Worm (Caenorhabditis elegans) whole organism, mixed stage, embryonic: ENCODE measurements around the gene ani-1.

Experiments used
- M03D4.4 ChIP-seq: sonication (generic microtip); optimal IDR thresholded peaks from 2 replicates; lab custom pipeline; 2017; ENCODE audit warnings: mild to moderate bottlenecking, missing genetic modification characterization, missing compliant biosample characterization
- ceh-39 ChIP-seq: fragments of 150-350 bp; optimal IDR thresholded peaks from 2 replicates; lab custom pipeline; 2014; ENCODE audit warnings: missing biosample characterization, missing genetic modification characterization
- ceh-83 ChIP-seq: fragments of 200-800 bp; sonication (Bioruptor generic); optimal IDR thresholded peaks from 2 replicates; lab custom pipeline; 2018; ENCODE audit warnings: mild to moderate bottlenecking, missing genetic modification characterization, missing compliant biosample characterization
- ces-1 ChIP-seq: fragments of 150-350 bp; optimal IDR thresholded peaks from 2 replicates; lab custom pipeline; 2014; ENCODE audit warnings: missing biosample characterization, missing genetic modification reagents, missing genetic modification characterization
- cnd-1 ChIP-seq: fragments of 200-800 bp; sonication (Bioruptor generic); optimal IDR thresholded peaks from 2 replicates; lab custom pipeline; 2018; ENCODE audit warnings: mild to moderate bottlenecking, missing genetic modification characterization, missing compliant biosample characterization
- drap-1 ChIP-seq: fragments of 200-800 bp; sonication (Bioruptor generic); optimal IDR thresholded peaks from 3 replicates; lab custom pipeline; 2018; ENCODE audit warnings: mild to moderate bottlenecking, missing genetic modification characterization, missing compliant biosample characterization
- elt-1 ChIP-seq: sonication (generic microtip); optimal IDR thresholded peaks from 2 replicates; lab custom pipeline; 2017; ENCODE audit warnings: missing genetic modification characterization, mild to moderate bottlenecking, missing compliant biosample characterization, antibody characterized with exemption, moderate library complexity, borderline replicate concordance; ENCODE audit not compliant: insufficient read depth
- flh-1 ChIP-seq: fragments of 200-800 bp; sonication (Bioruptor generic); optimal IDR thresholded peaks from 2 replicates; lab custom pipeline; 2018; ENCODE audit warnings: mild to moderate bottlenecking, missing genetic modification characterization, moderate library complexity, missing compliant biosample characterization
- ham-2 ChIP-seq: fragments of 200-800 bp; sonication (Bioruptor generic); optimal IDR thresholded peaks from 2 replicates; lab custom pipeline; 2018; ENCODE audit warnings: mild to moderate bottlenecking, missing genetic modification characterization, missing compliant biosample characterization
- lin-13 ChIP-seq: fragments of 150-350 bp; optimal IDR thresholded peaks from 2 replicates; lab custom pipeline; 2014; ENCODE audit warnings: missing biosample characterization, missing genetic modification characterization
- lin-32 ChIP-seq: fragments of 200-800 bp; sonication (Bioruptor generic); optimal IDR thresholded peaks from 2 replicates; lab custom pipeline; 2018; ENCODE audit warnings: mild to moderate bottlenecking, missing genetic modification characterization, missing compliant biosample characterization
- lsy-2 ChIP-seq: fragments of 150-350 bp; optimal IDR thresholded peaks from 2 replicates; lab custom pipeline; 2014; ENCODE audit warnings: missing biosample characterization, missing genetic modification characterization
- mab-5 ChIP-seq: fragments of 150-350 bp; optimal IDR thresholded peaks from 2 replicates; lab custom pipeline; 2014; ENCODE audit warnings: missing biosample characterization, missing genetic modification characterization
- mep-1 ChIP-seq: fragments of 150-350 bp; optimal IDR thresholded peaks from 2 replicates; lab custom pipeline; 2017; ENCODE audit warnings: missing biosample characterization, missing genetic modification reagents, missing genetic modification characterization, inconsistent platforms
- mls-2 ChIP-seq: sonication (generic microtip); optimal IDR thresholded peaks from 2 replicates; lab custom pipeline; 2016; ENCODE audit warnings: mild to moderate bottlenecking, missing genetic modification characterization, moderate library complexity, missing compliant biosample characterization
- nhr-12 ChIP-seq: fragments of 150-350 bp; optimal IDR thresholded peaks from 2 replicates; lab custom pipeline; 2014; ENCODE audit warnings: missing biosample characterization, missing genetic modification characterization
- nhr-237 ChIP-seq: fragments of 150-350 bp; optimal IDR thresholded peaks from 2 replicates; lab custom pipeline; 2014; ENCODE audit warnings: missing biosample characterization, missing genetic modification characterization
- nhr-28 ChIP-seq: fragments of 150-350 bp; optimal IDR thresholded peaks from 2 replicates; lab custom pipeline; 2014; ENCODE audit warnings: missing biosample characterization, missing genetic modification characterization
- nhr-76 ChIP-seq: sonication (generic microtip); optimal IDR thresholded peaks from 2 replicates; lab custom pipeline; 2017; ENCODE audit warnings: missing biosample characterization, missing genetic modification characterization
- pha-4 ChIP-seq: fragments of 150-350 bp; optimal IDR thresholded peaks from 2 replicates; lab custom pipeline; 2018; ENCODE audit warnings: missing biosample characterization, missing genetic modification reagents, missing genetic modification characterization
- sem-2 ChIP-seq: fragments of 200-800 bp; sonication (Bioruptor generic); optimal IDR thresholded peaks from 2 replicates; lab custom pipeline; 2018; ENCODE audit warnings: mild to moderate bottlenecking, missing genetic modification characterization, missing compliant biosample characterization
- snpc-4 ChIP-seq: fragments of 150-350 bp; optimal IDR thresholded peaks from 2 replicates; lab custom pipeline; 2014; ENCODE audit warnings: missing biosample characterization, missing genetic modification characterization
- sptf-1 ChIP-seq: sonication (generic microtip); optimal IDR thresholded peaks from 2 replicates; lab custom pipeline; 2017; ENCODE audit warnings: mild to moderate bottlenecking, missing genetic modification characterization, moderate library complexity, missing compliant biosample characterization
- tbx-8 ChIP-seq: fragments of 200-800 bp; sonication (Bioruptor generic); optimal IDR thresholded peaks from 2 replicates; lab custom pipeline; 2018; ENCODE audit warnings: mild to moderate bottlenecking, missing genetic modification characterization, moderate library complexity, missing compliant biosample characterization
- unc-120 ChIP-seq: sonication (generic microtip); optimal IDR thresholded peaks from 2 replicates; lab custom pipeline; 2017; ENCODE audit warnings: missing genetic modification characterization, missing compliant biosample characterization; ENCODE audit not compliant: poor library complexity, severe bottlenecking
- unc-39 ChIP-seq: fragments of 150-350 bp; optimal IDR thresholded peaks from 2 replicates; lab custom pipeline; 2014; ENCODE audit warnings: missing biosample characterization, missing genetic modification characterization
- unc-62 ChIP-seq: fragments of 150-350 bp; optimal IDR thresholded peaks from 2 replicates; lab custom pipeline; 2014; ENCODE audit warnings: missing biosample characterization, missing genetic modification reagents, missing genetic modification characterization
- zip-8 ChIP-seq: fragments of 150-350 bp; optimal IDR thresholded peaks from 2 replicates; lab custom pipeline; 2014; ENCODE audit warnings: missing biosample characterization, missing genetic modification characterization
- ztf-11 ChIP-seq: fragments of 150-350 bp; optimal IDR thresholded peaks from 2 replicates; lab custom pipeline; 2014; ENCODE audit warnings: missing biosample characterization, missing genetic modification characterization

ani-1 gene

ce11 chrIII:12427527-12428263 is 25.5 kb downstream of the ani-1 start:
- TF ChIP-seq unc-62 (GFP tag; lab: Kevin White, UChicago) (no peak), nhr-76 (tag; lab: Kevin White, UChicago) (no peak), ztf-11 (no peak)
- TF ChIP-seq, all 35 proteins: peak for 0

ce11 chrIII:12426558-12426957 is 26.6 kb downstream of the ani-1 start, which contains the start of gene pie-1:
TSS of gene pie-1 (plus strand) at chrIII:12426893.
- TF ChIP-seq elt-1 (tag; lab: Kevin White, UChicago), result peak; percentile 36
- no peak for TF ChIP-seq mab-5 (tag; lab: Kevin White, UChicago)

ce11 chrIII:12425846-12426405 is 27.2 kb downstream of the ani-1 start:
- TF ChIP-seq ham-2 (GFP tag; lab: Kevin White, UChicago) (no peak), snpc-4 (tag; lab: Kevin White, UChicago) (no peak), ceh-39 (tag; lab: Kevin White, UChicago) (no peak), ztf-11 (no peak), lin-32 (GFP tag; lab: Kevin White, UChicago) (no peak), lin-13 (tag; lab: Kevin White, UChicago) (no peak), drap-1 (GFP tag; lab: Kevin White, UChicago) (no peak), nhr-28 (tag; lab: Kevin White, UChicago) (no peak), tbx-8 (GFP tag; lab: Kevin White, UChicago) (no peak), unc-39 (no peak), ces-1 (GFP tag; lab: Kevin White, UChicago) (no peak), lsy-2 (tag; lab: Kevin White, UChicago) (no peak), unc-120 (no peak), flh-1 (no peak), mep-1 (no peak), pha-4 (tag; lab: Kevin White, UChicago) (no peak), sptf-1 (tag; lab: Kevin White, UChicago) (no peak), ceh-83 (no peak)
- TF ChIP-seq, all 35 proteins: peak for 0

ce11 chrIII:12424663-12425062 is 28.5 kb downstream of the ani-1 start:
- TF ChIP-seq M03D4.4 (no peak), mls-2 (tag; lab: Kevin White, UChicago) (no peak), lin-32 (GFP tag; lab: Kevin White, UChicago) (no peak), lin-13 (tag; lab: Kevin White, UChicago) (no peak), flh-1 (no peak), nhr-76 (tag; lab: Kevin White, UChicago) (no peak), nhr-28 (tag; lab: Kevin White, UChicago) (no peak)

- TF ChIP-seq nhr-237 (tag; lab: Kevin White, UChicago) (no peak), pha-4 (tag; lab: Kevin White, UChicago) (no peak), ham-2 (GFP tag; lab: Kevin White, UChicago) (no peak), mab-5 (tag; lab: Kevin White, UChicago) (no peak), M03D4.4 (no peak), tbx-8 (GFP tag; lab: Kevin White, UChicago) (no peak), nhr-76 (tag; lab: Kevin White, UChicago) (no peak), cnd-1 (tag; lab: Kevin White, UChicago) (no peak), mep-1 (no peak), nhr-12 (tag; lab: Kevin White, UChicago) (no peak), snpc-4 (tag; lab: Kevin White, UChicago) (no peak), sem-2 (GFP tag; lab: Kevin White, UChicago) (no peak), ceh-83 (no peak), zip-8 (tag; lab: Kevin White, UChicago) (no peak)
These were observed 29.1 kb downstream of the ani-1 start for ce11 chrIII:12424066-12424465.
